Worm (Caenorhabditis elegans): Measurements from ENCODE around the gene sftb-1.

DNA sequence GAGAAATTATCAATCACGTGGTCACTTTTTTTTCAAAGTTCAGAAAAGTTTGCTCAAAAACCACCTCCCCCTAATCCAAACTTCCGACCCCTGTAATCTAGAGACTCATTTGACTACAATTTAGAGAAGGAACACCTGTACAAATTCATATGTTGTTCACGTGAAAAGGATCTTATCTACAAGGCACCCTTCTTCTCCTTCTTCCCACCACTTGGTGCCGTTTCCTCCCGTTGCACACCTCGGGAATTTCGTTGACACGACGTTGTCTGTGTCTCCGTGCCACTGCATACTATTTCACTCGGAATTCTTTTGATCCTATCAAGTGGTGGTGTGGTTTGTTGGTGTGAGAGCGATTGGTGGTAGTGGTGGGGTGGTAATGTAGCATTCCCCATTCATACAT, 5.5 kb upstream of the sftb-1 start:
- TF ChIP-seq daf-12 (tag; optimal IDR thresholded peaks at IDR 0.05) (no peak), nhr-237 (tag; optimal IDR thresholded peaks at IDR 0.05) (no peak), nhr-11 (tag; optimal IDR thresholded peaks at IDR 0.05) (no peak), egl-27 (tag; optimal IDR thresholded peaks at IDR 0.05) (no peak), nhr-25 (tag; optimal IDR thresholded peaks at IDR 0.05) (no peak), eor-1 (tag; optimal IDR thresholded peaks at IDR 0.05) (no peak), unc-62 (GFP tag; optimal IDR thresholded peaks at IDR 0.05) (no peak), pha-4 (tag; optimal IDR thresholded peaks at IDR 0.05) (no peak), unc-39 (tag; optimal IDR thresholded peaks at IDR 0.05) (no peak)
